Worm (Caenorhabditis elegans) whole organism, L4 larva: ENCODE measurements around the gene gpx-6.

Experiments used
- D1046.2 ChIP-seq: fragments of 200-800 bp; sonication (Bioruptor generic); IDR thresholded peaks from 2 replicates; pipeline ENCODE4 v1.3.6; 2022; ENCODE audit warnings: missing genetic modification characterization, missing compliant biosample characterization
- F26F4.8 ChIP-seq: fragments of 200-800 bp; sonication (Bioruptor generic); conservative IDR thresholded peaks from 2 replicates; pipeline ENCODE4 v1.3.6; 2022; ENCODE audit warnings: missing genetic modification characterization, missing compliant biosample characterization
- F37D6.2 ChIP-seq: sonication (generic microtip); optimal IDR thresholded peaks from 2 replicates; lab custom pipeline; 2016; ENCODE audit warnings: mild to moderate bottlenecking, missing genetic modification characterization, missing compliant biosample characterization
- F44E2.7 ChIP-seq: fragments of 200-800 bp; sonication (Bioruptor generic); IDR thresholded peaks from 2 replicates; pipeline ENCODE4 v2.1.2; 2022; ENCODE audit warnings: missing genetic modification characterization, missing compliant biosample characterization
- T20F7.1 ChIP-seq: fragments of 200-800 bp; sonication (Bioruptor generic); optimal IDR thresholded peaks from 2 replicates; lab custom pipeline; 2018; ENCODE audit warnings: mild to moderate bottlenecking, missing genetic modification characterization, missing compliant biosample characterization
- aha-1 ChIP-seq: fragments of 150-350 bp; peaks from one replicate; lab custom pipeline; 2014; ENCODE audit warnings: missing biosample characterization, missing genetic modification characterization
- aly-2 ChIP-seq: sonication (generic microtip); optimal IDR thresholded peaks from 2 replicates; lab custom pipeline; 2018; ENCODE audit warnings: missing biosample characterization, missing genetic modification characterization
- ama-1 ChIP-seq: fragments of 150-350 bp; optimal IDR thresholded peaks from 2 replicates; lab custom pipeline; 2014; ENCODE audit warnings: inconsistent platforms, mixed read lengths
- arid-1 ChIP-seq: fragments of 200-800 bp; sonication (Bioruptor generic); conservative IDR thresholded peaks from 2 replicates; pipeline ENCODE4 v1.3.6; 2022; ENCODE audit warnings: missing genetic modification reagents, missing genetic modification characterization, missing compliant biosample characterization
- attf-4 ChIP-seq: sonication (generic microtip); optimal IDR thresholded peaks from 3 replicates; lab custom pipeline; 2017; ENCODE audit warnings: missing biosample characterization, missing genetic modification characterization
- ceh-82 ChIP-seq: sonication (generic microtip); optimal IDR thresholded peaks from 2 replicates; lab custom pipeline; 2017; ENCODE audit warnings: missing biosample characterization, missing genetic modification characterization
- ces-1 ChIP-seq: fragments of 150-350 bp; sonication (generic microtip); optimal IDR thresholded peaks from 4 replicates; lab custom pipeline; 2014; ENCODE audit warnings: missing biosample characterization, missing genetic modification reagents, missing genetic modification characterization
- cey-2 ChIP-seq: sonication (generic microtip); optimal IDR thresholded peaks from 3 replicates; lab custom pipeline; 2017; ENCODE audit warnings: missing genetic modification characterization, mild to moderate bottlenecking, missing compliant biosample characterization, antibody characterized with exemption, borderline replicate concordance; ENCODE audit not compliant: insufficient read depth
- daf-16 ChIP-seq, 3 experiments: sonication (generic microtip); optimal IDR thresholded peaks; 2 replicates each; lab custom pipeline; 2016 to 2017; ENCODE audit warnings: missing genetic modification characterization in 3 of 3, missing genetic modification reagents in 3 of 3, mild to moderate bottlenecking in 2 of 3, missing compliant biosample characterization in 2 of 3, missing biosample characterization in 1 of 3, moderate library complexity in 1 of 3
- daf-8 ChIP-seq: fragments of 200-800 bp; sonication (Bioruptor generic); IDR thresholded peaks from 2 replicates; pipeline ENCODE4 v1.3.6; 2022; ENCODE audit warnings: missing genetic modification characterization, missing compliant biosample characterization
- dmd-8 ChIP-seq: fragments of 200-800 bp; sonication (Bioruptor generic); IDR thresholded peaks from 2 replicates; pipeline ENCODE4 v1.3.6; 2022; ENCODE audit warnings: missing genetic modification characterization, missing compliant biosample characterization
- dmd-9 ChIP-seq: fragments of 200-800 bp; sonication (Bioruptor generic); IDR thresholded peaks from 2 replicates; pipeline ENCODE4 v1.3.6; 2022; ENCODE audit warnings: missing genetic modification reagents, missing genetic modification characterization, missing compliant biosample characterization
- duxl-1 ChIP-seq: sonication (generic microtip); optimal IDR thresholded peaks from 2 replicates; lab custom pipeline; 2016; ENCODE audit warnings: mild to moderate bottlenecking, missing genetic modification characterization, moderate library complexity, missing compliant biosample characterization; ENCODE audit not compliant: poor library complexity
- dve-1 ChIP-seq: sonication (generic microtip); optimal IDR thresholded peaks from 2 replicates; lab custom pipeline; 2017; ENCODE audit warnings: antibody characterized with exemption, mild to moderate bottlenecking, missing genetic modification characterization, missing compliant biosample characterization; ENCODE audit not compliant: insufficient read depth
- fkh-10 ChIP-seq: fragments of 150-350 bp; optimal IDR thresholded peaks from 2 replicates; lab custom pipeline; 2014; ENCODE audit warnings: missing biosample characterization, missing genetic modification reagents, missing genetic modification characterization
- gei-8 ChIP-seq: fragments of 200-800 bp; sonication (Bioruptor generic); optimal IDR thresholded peaks from 2 replicates; lab custom pipeline; 2018; ENCODE audit warnings: mild to moderate bottlenecking, missing genetic modification characterization, missing compliant biosample characterization
- hlh-11 ChIP-seq: fragments of 200-800 bp; sonication (Bioruptor generic); optimal IDR thresholded peaks from 2 replicates; lab custom pipeline; 2018; ENCODE audit warnings: mild to moderate bottlenecking, missing genetic modification characterization, missing compliant biosample characterization
- lim-7 ChIP-seq: fragments of 200-800 bp; sonication (Bioruptor generic); IDR thresholded peaks from 2 replicates; pipeline ENCODE4 v1.3.6; 2022; ENCODE audit warnings: missing genetic modification characterization, missing compliant biosample characterization
- lin-13 ChIP-seq: fragments of 150-350 bp; optimal IDR thresholded peaks from 2 replicates; lab custom pipeline; 2014; ENCODE audit warnings: missing biosample characterization, missing genetic modification reagents, missing genetic modification characterization
- lin-15B ChIP-seq: fragments of 150-350 bp; sonication (generic microtip); optimal IDR thresholded peaks from 3 replicates; lab custom pipeline; 2014; ENCODE audit warnings: missing biosample characterization, missing genetic modification characterization
- lin-29 ChIP-seq: fragments of 200-800 bp; sonication (Bioruptor generic); IDR thresholded peaks from 2 replicates; pipeline ENCODE4 v1.3.6; 2022; ENCODE audit warnings: missing genetic modification reagents, missing genetic modification characterization, missing compliant biosample characterization
- lin-38 ChIP-seq: fragments of 200-800 bp; sonication (Bioruptor generic); IDR thresholded peaks from 2 replicates; pipeline ENCODE4 v1.3.6; 2022; ENCODE audit warnings: missing genetic modification reagents, missing genetic modification characterization, missing compliant biosample characterization
- madf-5 ChIP-seq, 2 experiments: fragments of 200-800 bp; sonication (Bioruptor generic); IDR thresholded peaks; 2 replicates each; pipeline ENCODE4 v1.3.6; 2022; ENCODE audit warnings: missing compliant biosample characterization in 2 of 2, missing genetic modification characterization in 2 of 2
- nhr-10 ChIP-seq: fragments of 150-350 bp; optimal IDR thresholded peaks from 2 replicates; lab custom pipeline; 2014; ENCODE audit warnings: missing biosample characterization, missing genetic modification characterization
- nhr-102 ChIP-seq: sonication (generic microtip); optimal IDR thresholded peaks from 2 replicates; lab custom pipeline; 2016; ENCODE audit warnings: mild to moderate bottlenecking, missing genetic modification characterization, moderate library complexity, missing compliant biosample characterization
- nhr-11 ChIP-seq: fragments of 150-350 bp; optimal IDR thresholded peaks from 2 replicates; lab custom pipeline; 2014; ENCODE audit warnings: missing biosample characterization, missing genetic modification characterization
- nhr-237 ChIP-seq: sonication (generic microtip); optimal IDR thresholded peaks from 2 replicates; lab custom pipeline; 2017; ENCODE audit warnings: missing biosample characterization, missing genetic modification characterization
- nhr-41 ChIP-seq: fragments of 200-800 bp; sonication (Bioruptor generic); IDR thresholded peaks from 2 replicates; pipeline ENCODE4 v1.3.6; 2022; ENCODE audit warnings: missing genetic modification reagents, missing genetic modification characterization, missing compliant biosample characterization
- nhr-42 ChIP-seq: fragments of 200-800 bp; sonication (Bioruptor generic); IDR thresholded peaks from 2 replicates; pipeline ENCODE4 v1.3.6; 2022; ENCODE audit warnings: missing genetic modification characterization, missing compliant biosample characterization
- pqm-1 ChIP-seq: sonication (generic microtip); optimal IDR thresholded peaks from 2 replicates; lab custom pipeline; 2017; ENCODE audit warnings: missing biosample characterization, missing genetic modification characterization
- rbr-2 ChIP-seq: sonication (generic microtip); optimal IDR thresholded peaks from 2 replicates; lab custom pipeline; 2016; ENCODE audit warnings: missing genotype, missing genetic modification characterization, missing compliant biosample characterization
- saeg-2 ChIP-seq: fragments of 200-800 bp; sonication (Bioruptor generic); IDR thresholded peaks from 2 replicates; pipeline ENCODE4 v1.3.6; 2022; ENCODE audit warnings: missing genetic modification reagents, missing genetic modification characterization, missing compliant biosample characterization
- sdz-12 ChIP-seq: fragments of 200-800 bp; sonication (Bioruptor generic); optimal IDR thresholded peaks from 2 replicates; lab custom pipeline; 2018; ENCODE audit warnings: mild to moderate bottlenecking, missing genetic modification characterization, missing compliant biosample characterization
- tag-97 ChIP-seq: fragments of 200-800 bp; sonication (Bioruptor generic); IDR thresholded peaks from 2 replicates; pipeline ENCODE4 v1.3.6; 2022; ENCODE audit warnings: missing genetic modification characterization, missing compliant biosample characterization
- tra-1 ChIP-seq: fragments of 200-800 bp; sonication (Bioruptor generic); IDR thresholded peaks from 2 replicates; pipeline ENCODE4 v1.3.6; 2022; ENCODE audit warnings: missing genetic modification reagents, missing genetic modification characterization, missing compliant biosample characterization
- unc-62 ChIP-seq, 3 experiments: fragments of 150-350 bp in 1 of 3; sonication (generic microtip); optimal IDR thresholded peaks in 2 of 3; peaks in 1 of 3; 1 replicate in 1 of 3; 2 replicates in 2 of 3; lab custom pipeline; 2014 to 2017; ENCODE audit warnings: missing biosample characterization in 3 of 3, missing genetic modification characterization in 3 of 3, missing genetic modification reagents in 3 of 3, missing genotype in 1 of 3
- zfp-2 ChIP-seq: sonication (generic microtip); optimal IDR thresholded peaks from 2 replicates; lab custom pipeline; 2016; ENCODE audit warnings: mild to moderate bottlenecking, missing genetic modification characterization, missing compliant biosample characterization
- zfp-3 ChIP-seq: fragments of 200-800 bp; sonication (Bioruptor generic); conservative IDR thresholded peaks from 2 replicates; pipeline ENCODE4 v1.3.6; 2022; ENCODE audit warnings: missing genetic modification reagents, missing genetic modification characterization, missing compliant biosample characterization
- zip-11 ChIP-seq: fragments of 200-800 bp; sonication (Bioruptor generic); IDR thresholded peaks from 2 replicates; pipeline ENCODE4 v1.3.6; 2022; ENCODE audit warnings: missing genetic modification characterization, missing compliant biosample characterization

gpx-6 gene

ce11 chrIV:8206314-8206713 lies 15.7 kb upstream of the gpx-6 start, which contains the start of gene svh-1:
TSS of gene svh-1 (plus strand) at chrIV:8206614.
- TF ChIP-seq aha-1 (tag; lab: Kevin White, UChicago) = no peak
- no peak for TF ChIP-seq dmd-8 (GFP tag; lab: Robert Waterston, UW)
- TF ChIP-seq aly-2 (tag; lab: Kevin White, UChicago) = no peak
- no peak for TF ChIP-seq fkh-10
- TF ChIP-seq cey-2 = no peak
- TF ChIP-seq nhr-41 (GFP tag; lab: Robert Waterston, UW) = no peak
- no peak for TF ChIP-seq F26F4.8
- TF ChIP-seq unc-62 (GFP tag; optimal IDR thresholded peaks at IDR 0.05 in 1 of 2; lab: Kevin White, UChicago) = no peak
- TF ChIP-seq unc-62 (tag; optimal IDR thresholded peaks at IDR 0.05; lab: Kevin White, UChicago) = no peak
- no peak for TF ChIP-seq lin-38 (GFP tag; lab: Robert Waterston, UW)
- TF ChIP-seq lin-15B (tag; lab: Kevin White, UChicago) = no peak
- TF ChIP-seq dmd-9 (GFP tag; lab: Robert Waterston, UW) = no peak

- TF ChIP-seq F37D6.2 (tag; lab: Kevin White, UChicago) (no peak), zfp-2 (tag; lab: Kevin White, UChicago) (no peak), unc-62 (GFP tag; optimal IDR thresholded peaks at IDR 0.05 in 1 of 2; lab: Kevin White, UChicago) (peak in 1 of 2 experiments; percentile 94), unc-62 (tag; optimal IDR thresholded peaks at IDR 0.05; lab: Kevin White, UChicago) (no peak), duxl-1 (tag; lab: Kevin White, UChicago) (no peak), aha-1 (tag; lab: Kevin White, UChicago) (peak; percentile 55)
Observed at ce11 chrIV:8208855-8209254, 13.1 kb upstream of the gpx-6 start.

- TF ChIP-seq attf-4 (tag; lab: Kevin White, UChicago) (no peak), rbr-2 (tag; lab: Kevin White, UChicago) (no peak), madf-5 (GFP tag; IDR thresholded peaks at IDR 0.05; lab: Robert Waterston, UW) (no peak), lin-29 (GFP tag; lab: Robert Waterston, UW) (no peak), nhr-237 (tag; lab: Kevin White, UChicago) (no peak), daf-8 (GFP tag; lab: Robert Waterston, UW) (no peak), dmd-9 (GFP tag; lab: Robert Waterston, UW) (no peak), lim-7 (GFP tag; lab: Robert Waterston, UW) (no peak), nhr-10 (tag; lab: Kevin White, UChicago) (no peak), saeg-2 (GFP tag; lab: Robert Waterston, UW) (no peak), tag-97 (GFP tag; lab: Robert Waterston, UW) (no peak), nhr-42 (GFP tag; lab: Robert Waterston, UW) (no peak), lin-15B (tag; lab: Kevin White, UChicago) (no peak), zfp-3 (GFP tag; lab: Robert Waterston, UW) (no peak), F26F4.8 (no peak), nhr-11 (no peak), unc-62 (GFP tag; optimal IDR thresholded peaks at IDR 0.05 in 1 of 2; lab: Kevin White, UChicago) (no peak), unc-62 (tag; optimal IDR thresholded peaks at IDR 0.05; lab: Kevin White, UChicago) (no peak), gei-8 (GFP tag; lab: Kevin White, UChicago) (no peak)
Observed at ce11 chrIV:8210300-8210699, 11.7 kb upstream of the gpx-6 start, which contains the start of gene C07G1.6. TSS of gene C07G1.6 (minus strand) at chrIV:8210400.

- TF ChIP-seq daf-16 (GFP tag; optimal IDR thresholded peaks at IDR 0.05; lab: Kevin White, UChicago) = no peak
- TF ChIP-seq daf-16 (tag; optimal IDR thresholded peaks at IDR 0.05; lab: Kevin White, UChicago) = no peak
- TF ChIP-seq ces-1 = no peak
- TF ChIP-seq ama-1 (lab: Kevin White, UChicago) = no peak
- no peak for TF ChIP-seq ceh-82 (tag; lab: Kevin White, UChicago)
- TF ChIP-seq dve-1 (tag; lab: Kevin White, UChicago) = no peak
- TF ChIP-seq nhr-237 (tag; lab: Kevin White, UChicago) = no peak
- no peak for TF ChIP-seq pqm-1 (tag; lab: Kevin White, UChicago)
- no peak for TF ChIP-seq hlh-11 (tag; lab: Kevin White, UChicago)
- no peak for TF ChIP-seq zip-11 (GFP tag; lab: Robert Waterston, UW)
- no peak for TF ChIP-seq F44E2.7 (GFP tag; lab: Robert Waterston, UW)
- no peak for TF ChIP-seq arid-1 (GFP tag; lab: Robert Waterston, UW)
- TF ChIP-seq tra-1 (GFP tag; lab: Robert Waterston, UW) = no peak
- no peak for TF ChIP-seq nhr-41 (GFP tag; lab: Robert Waterston, UW)
- no peak for TF ChIP-seq nhr-102
- TF ChIP-seq lin-13 = no peak
- TF ChIP-seq nhr-11 = no peak
- TF ChIP-seq T20F7.1 (GFP tag; lab: Kevin White, UChicago) = no peak
- no peak for TF ChIP-seq saeg-2 (GFP tag; lab: Robert Waterston, UW)
- TF ChIP-seq D1046.2 (GFP tag; lab: Robert Waterston, UW) = no peak
- no peak for TF ChIP-seq sdz-12 (GFP tag; lab: Kevin White, UChicago)
- TF ChIP-seq, all 104 proteins: peak for 0
Observed at ce11 chrIV:8211747-8212146, 10.3 kb upstream of the gpx-6 start, which contains the start of gene C07G1.7. TSS of gene C07G1.7 (minus strand) at chrIV:8211847.
